Fruit fly (Drosophila melanogaster) whole organism, embryonic: Measurements from ENCODE around the gene Iris.

ENCODE experiments used
- Abd-B ChIP-seq: fragments of 200-800 bp; sonication (Bioruptor generic); optimal IDR thresholded peaks from 2 replicates; lab custom pipeline; 2018; ENCODE audit warnings: missing biosample characterization, mild to moderate bottlenecking, missing genetic modification characterization, moderate library complexity
- Atf-2 ChIP-seq: fragments of 200-800 bp; sonication (Bioruptor generic); optimal IDR thresholded peaks from 2 replicates; lab custom pipeline; 2016; ENCODE audit warnings: missing biosample characterization, missing genetic modification characterization
- Awh ChIP-seq: fragments of 200-800 bp; sonication (Bioruptor generic); IDR thresholded peaks from 2 replicates; pipeline ENCODE4, ENCODE4 v1.3.6; 2022; ENCODE audit warnings: missing biosample characterization, missing genetic modification characterization
- B-H1 ChIP-seq: fragments of 200-800 bp; sonication (Bioruptor generic); IDR thresholded peaks from 3 replicates; pipeline ENCODE4 v1.3.6; 2022; ENCODE audit warnings: missing biosample characterization, missing genetic modification characterization
- BEAF-32 ChIP-seq: fragments of 200-800 bp; sonication (Bioruptor generic); optimal IDR thresholded peaks from 3 replicates; lab custom pipeline; 2017; ENCODE audit warnings: missing biosample characterization, missing genetic modification characterization, mild to moderate bottlenecking, moderate library complexity, missing genetic modification reagents
- CG11085 ChIP-seq: fragments of 200-800 bp; sonication (Bioruptor generic); IDR thresholded peaks from 2 replicates; pipeline ENCODE4 v1.3.6; 2022; ENCODE audit warnings: missing biosample characterization, missing genetic modification characterization
- CG11504 ChIP-seq: fragments of 200-800 bp; sonication (Bioruptor generic); optimal IDR thresholded peaks from 3 replicates; lab custom pipeline; 2019; ENCODE audit warnings: missing biosample characterization, mild to moderate bottlenecking, missing genetic modification characterization, moderate library complexity
- CG12659 ChIP-seq: fragments of 200-800 bp; sonication (Bioruptor generic); optimal IDR thresholded peaks from 3 replicates; lab custom pipeline; 2017; ENCODE audit warnings: mild to moderate bottlenecking, missing biosample characterization, missing genetic modification reagents, missing genetic modification characterization
- CG15011 ChIP-seq: fragments of 200-800 bp; sonication (Bioruptor generic); optimal IDR thresholded peaks from 3 replicates; lab custom pipeline; 2018; ENCODE audit warnings: missing biosample characterization, mild to moderate bottlenecking, missing genetic modification characterization
- CG16815 ChIP-seq: fragments of 200-800 bp; sonication (Bioruptor generic); optimal IDR thresholded peaks from 3 replicates; lab custom pipeline; 2017; ENCODE audit warnings: missing biosample characterization, mild to moderate bottlenecking, missing genetic modification characterization
- CG30403 ChIP-seq: fragments of 200-800 bp; sonication (Bioruptor generic); optimal IDR thresholded peaks from 3 replicates; lab custom pipeline; 2016; ENCODE audit warnings: missing biosample characterization, missing genetic modification characterization
- CG31224 ChIP-seq: fragments of 200-800 bp; sonication (Bioruptor generic); IDR thresholded peaks from 2 replicates; pipeline ENCODE4 v1.3.6; 2022; ENCODE audit warnings: missing biosample characterization, missing genetic modification characterization
- CG32767 ChIP-seq: fragments of 200-800 bp; sonication (Bioruptor generic); IDR thresholded peaks from 2 replicates; pipeline ENCODE4 v1.3.6; 2022; ENCODE audit warnings: missing biosample characterization, missing genetic modification characterization
- CG33213 ChIP-seq: fragments of 200-800 bp; sonication (Bioruptor generic); optimal IDR thresholded peaks from 3 replicates; lab custom pipeline; 2016; ENCODE audit warnings: missing biosample characterization, missing genetic modification characterization
- CG5180 ChIP-seq: fragments of 200-800 bp; sonication (Bioruptor generic); optimal IDR thresholded peaks from 3 replicates; lab custom pipeline; 2017; ENCODE audit warnings: missing biosample characterization, missing genetic modification characterization, mild to moderate bottlenecking, moderate library complexity, missing genetic modification reagents
- CG7357 ChIP-seq: fragments of 200-800 bp; sonication (Bioruptor generic); IDR thresholded peaks from 3 replicates; pipeline ENCODE4 v1.3.6; 2022; ENCODE audit warnings: missing biosample characterization, missing genetic modification characterization
- CG7372 ChIP-seq: fragments of 200-800 bp; sonication (Bioruptor generic); IDR thresholded peaks from 2 replicates; pipeline ENCODE4 v1.3.6; 2022; ENCODE audit warnings: missing biosample characterization, missing genetic modification characterization
- D19A ChIP-seq: fragments of 200-800 bp; optimal IDR thresholded peaks from 3 replicates; lab custom pipeline; 2019; ENCODE audit warnings: missing biosample characterization, mild to moderate bottlenecking, missing genetic modification characterization, moderate library complexity
- Dbx ChIP-seq: fragments of 200-800 bp; sonication (Bioruptor generic); IDR thresholded peaks from 3 replicates; pipeline ENCODE4 v1.3.6; 2022; ENCODE audit warnings: missing biosample characterization, missing genetic modification characterization
- Dek ChIP-seq: fragments of 200-800 bp; sonication (Bioruptor generic); optimal IDR thresholded peaks from 3 replicates; lab custom pipeline; 2019; ENCODE audit warnings: missing biosample characterization, mild to moderate bottlenecking, missing genetic modification characterization, moderate library complexity
- Doc3 ChIP-seq: fragments of 200-800 bp; sonication (Bioruptor generic); IDR thresholded peaks from 3 replicates; pipeline ENCODE4 v1.3.6; 2022; ENCODE audit warnings: missing biosample characterization, missing genetic modification characterization; ENCODE audit not compliant: partially characterized antibody
- Gug ChIP-seq: fragments of 200-800 bp; sonication (Bioruptor generic); IDR thresholded peaks from 4 replicates; pipeline ENCODE4 v1.3.6; 2022; ENCODE audit warnings: missing biosample characterization, missing genetic modification characterization
- HmgD ChIP-seq: fragments of 200-800 bp; sonication (Bioruptor generic); optimal IDR thresholded peaks from 3 replicates; lab custom pipeline; 2016; ENCODE audit warnings: missing biosample characterization, missing genetic modification characterization
- Hmr ChIP-seq: fragments of 200-800 bp; sonication (Bioruptor generic); optimal IDR thresholded peaks from 3 replicates; lab custom pipeline; 2017; ENCODE audit warnings: mild to moderate bottlenecking, missing biosample characterization, missing genetic modification reagents, missing genetic modification characterization
- Hsf ChIP-seq: fragments of 200-800 bp; sonication (Bioruptor generic); optimal IDR thresholded peaks from 3 replicates; lab custom pipeline; 2016; ENCODE audit warnings: missing biosample characterization, missing genetic modification characterization
- Lhr ChIP-seq: fragments of 200-800 bp; sonication (Bioruptor generic); optimal IDR thresholded peaks from 3 replicates; lab custom pipeline; 2017; ENCODE audit warnings: mild to moderate bottlenecking, missing biosample characterization, missing genetic modification reagents, missing genetic modification characterization
- Neu2 ChIP-seq: fragments of 200-800 bp; sonication (Bioruptor generic); optimal IDR thresholded peaks from 3 replicates; lab custom pipeline; 2016; ENCODE audit warnings: missing biosample characterization, missing genetic modification characterization, borderline replicate concordance
- Nf-YC ChIP-seq: fragments of 200-800 bp; optimal IDR thresholded peaks from 3 replicates; lab custom pipeline; 2019; ENCODE audit warnings: missing biosample characterization, mild to moderate bottlenecking, missing genetic modification characterization, moderate library complexity
- Ssrp ChIP-seq: fragments of 200-800 bp; sonication (Bioruptor generic); optimal IDR thresholded peaks from 2 replicates; lab custom pipeline; 2018; ENCODE audit warnings: missing biosample characterization, mild to moderate bottlenecking, missing genetic modification characterization, moderate library complexity
- Trl ChIP-seq, 3 experiments: fragments of >200 bp in 2 of 3; fragments of 200-800 bp in 1 of 3; sonication (Bioruptor generic) in 1 of 3; optimal IDR thresholded peaks; 2 replicates in 1 of 3; 3 replicates in 2 of 3; lab custom pipeline; 2016 to 2017; ENCODE audit warnings: missing biosample characterization in 1 of 3, missing genetic modification characterization in 1 of 3
- Xbp1 ChIP-seq: fragments of 200-800 bp; sonication (Bioruptor generic); optimal IDR thresholded peaks from 3 replicates; lab custom pipeline; 2016; ENCODE audit warnings: missing biosample characterization, mild to moderate bottlenecking, missing genetic modification characterization
- Xrp1 ChIP-seq: fragments of 200-800 bp; sonication (Bioruptor generic); IDR thresholded peaks from 2 replicates; pipeline ENCODE4 v1.3.6; 2022; ENCODE audit warnings: missing biosample characterization, missing genetic modification characterization
- abd-A ChIP-seq: fragments of 200-800 bp; sonication (Bioruptor generic); optimal IDR thresholded peaks from 3 replicates; lab custom pipeline; 2019; ENCODE audit warnings: missing biosample characterization, mild to moderate bottlenecking, missing genetic modification characterization, moderate library complexity
- bab2 ChIP-seq: fragments of 200-800 bp; sonication (Bioruptor generic); optimal IDR thresholded peaks from 2 replicates; lab custom pipeline; 2016; ENCODE audit warnings: missing biosample characterization, missing genetic modification characterization
- btn ChIP-seq: fragments of 200-800 bp; sonication (Bioruptor generic); optimal IDR thresholded peaks from 2 replicates; lab custom pipeline; 2016; ENCODE audit warnings: missing biosample characterization, missing genetic modification characterization
- chm ChIP-seq: fragments of 200-800 bp; sonication (Bioruptor generic); IDR thresholded peaks from 2 replicates; pipeline ENCODE4 v1.3.6; 2022; ENCODE audit warnings: missing biosample characterization, missing genetic modification characterization
- crol ChIP-seq: fragments of 200-800 bp; sonication (Bioruptor generic); IDR thresholded peaks from 2 replicates; pipeline ENCODE4 v1.3.6; 2022; ENCODE audit warnings: missing biosample characterization, missing genetic modification characterization
- danr ChIP-seq: fragments of 200-800 bp; sonication (Bioruptor generic); IDR thresholded peaks from 2 replicates; pipeline ENCODE4 v1.3.6; 2022; ENCODE audit warnings: missing biosample characterization, missing genetic modification characterization
- insv ChIP-seq, 2 experiments: fragments of 200-800 bp; sonication (Bioruptor generic); optimal IDR thresholded peaks; 3 replicates each; lab custom pipeline; 2016 to 2018; ENCODE audit warnings: missing biosample characterization in 2 of 2, missing genetic modification characterization in 2 of 2
- jigr1 ChIP-seq: fragments of 200-800 bp; sonication (Bioruptor generic); IDR thresholded peaks from 3 replicates; pipeline ENCODE4 v1.3.6; 2022; ENCODE audit warnings: missing biosample characterization, missing genetic modification characterization
- lab ChIP-seq: fragments of 200-800 bp; sonication (Bioruptor generic); optimal IDR thresholded peaks from 3 replicates; lab custom pipeline; 2017; ENCODE audit warnings: missing biosample characterization, missing genetic modification characterization, mild to moderate bottlenecking, moderate library complexity, missing genetic modification reagents
- mld ChIP-seq: fragments of 200-800 bp; sonication (Bioruptor generic); IDR thresholded peaks from 3 replicates; pipeline ENCODE4 v1.3.6; 2022; ENCODE audit warnings: missing biosample characterization, missing genetic modification characterization; ENCODE audit not compliant: partially characterized antibody
- peb ChIP-seq: fragments of 200-800 bp; sonication (Bioruptor generic); IDR thresholded peaks from 2 replicates; pipeline ENCODE4 v1.3.6; 2022; ENCODE audit warnings: missing biosample characterization, missing genetic modification characterization
- phol ChIP-seq: fragments of 200-800 bp; sonication (Bioruptor generic); optimal IDR thresholded peaks from 3 replicates; lab custom pipeline; 2018; ENCODE audit warnings: missing biosample characterization, mild to moderate bottlenecking, missing genetic modification characterization, moderate library complexity
- seq ChIP-seq: fragments of 200-800 bp; sonication (Bioruptor generic); IDR thresholded peaks from 2 replicates; pipeline ENCODE4 v1.3.6; 2022; ENCODE audit warnings: missing biosample characterization, missing genetic modification characterization
- tin ChIP-seq: fragments of 200-800 bp; sonication (Bioruptor generic); optimal IDR thresholded peaks from 3 replicates; lab custom pipeline; 2016; ENCODE audit warnings: missing biosample characterization, missing genetic modification characterization
- unpg ChIP-seq: fragments of 200-800 bp; sonication (Bioruptor generic); optimal IDR thresholded peaks from 3 replicates; lab custom pipeline; 2018; ENCODE audit warnings: missing biosample characterization, mild to moderate bottlenecking, missing genetic modification characterization, moderate library complexity
- wor ChIP-seq: fragments of 200-800 bp; sonication (Bioruptor generic); IDR thresholded peaks from 2 replicates; pipeline ENCODE4 v1.3.6; 2022; ENCODE audit warnings: missing biosample characterization, missing genetic modification characterization
- zfh2 ChIP-seq: fragments of 200-800 bp; sonication (Bioruptor generic); optimal IDR thresholded peaks from 2 replicates; lab custom pipeline; 2016; ENCODE audit warnings: missing biosample characterization, missing genetic modification characterization

The Iris gene

DNA sequence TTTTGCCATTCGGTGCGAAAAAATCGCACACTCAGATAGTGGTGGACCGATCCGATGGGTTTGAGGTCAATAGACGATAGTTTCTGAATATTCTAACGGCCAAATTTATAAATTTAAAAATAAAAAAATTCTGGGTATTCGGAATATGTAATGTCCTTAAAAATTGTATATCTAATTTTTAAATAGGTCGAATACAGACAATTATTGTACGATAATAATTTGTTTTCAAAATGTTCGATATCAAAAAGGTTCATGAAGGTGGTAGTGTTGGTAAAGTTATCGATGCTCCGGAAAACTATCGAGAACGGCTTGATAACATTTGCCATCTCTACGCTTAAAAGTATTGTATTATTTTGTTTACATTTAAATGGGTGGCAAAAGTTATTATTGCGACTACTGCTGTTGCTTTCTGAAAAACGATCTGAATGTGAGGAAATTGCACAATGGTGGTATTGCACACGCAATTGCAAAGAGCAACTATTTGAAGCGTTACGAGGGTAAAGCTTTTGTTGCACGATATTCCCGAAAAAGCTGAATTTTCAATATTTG is 36.0 kb upstream of the Iris start, which contains the start of the genes CG31922 and Plap (continued):
- TF ChIP-seq bab2 (peak; percentile 64), Dbx (GFP tag; lab: Robert Waterston, UW) (peak; percentile 76; the same call in 2 of the 3 replicates), CG12659 (peak; percentile 82), B-H1 (GFP tag; lab: Robert Waterston, UW) (no peak; the same call in 2 of the 3 replicates), tin (peak; percentile 76), Gug (GFP tag; lab: Robert Waterston, UW) (peak; percentile 64; the same call in 2 of the 4 replicates), Hmr (GFP tag; lab: Kevin White, UChicago) (no peak), seq (peak; percentile 32; the same call in 1 of the 2 replicates), unpg (GFP tag; lab: Kevin White, UChicago) (peak; percentile 61), Nf-YC (tag; lab: Kevin White, UChicago) (peak; percentile 72), CG30403 (GFP tag; lab: Kevin White, UChicago) (peak; percentile 87), abd-A (tag; lab: Kevin White, UChicago) (no peak), BEAF-32 (peak; percentile 97), chm (GFP tag; lab: Robert Waterston, UW) (no peak), insv (GFP tag; optimal IDR thresholded peaks at IDR 0.05; lab: Kevin White, UChicago) (peak in 1 of 2 experiments; percentile 35), CG31224 (GFP tag; lab: Robert Waterston, UW) (peak; percentile 33; the same call in 1 of the 2 replicates), CG16815 (peak; percentile 48), CG32767 (GFP tag; lab: Robert Waterston, UW) (peak; percentile 36; the same call in 1 of the 2 replicates), Ssrp (tag; lab: Kevin White, UChicago) (peak; percentile 59), Atf-2 (GFP tag; lab: Kevin White, UChicago) (peak; percentile 32), CG11504 (no peak), danr (GFP tag; lab: Robert Waterston, UW) (peak; percentile 26; the same call in 1 of the 2 replicates), Xbp1 (peak; percentile 73), Doc3 (GFP tag; lab: Robert Waterston, UW) (peak; percentile 94), CG15011 (no peak), jigr1 (GFP tag; lab: Robert Waterston, UW) (no peak), phol (tag; lab: Kevin White, UChicago) (peak; percentile 79), peb (GFP tag; lab: Robert Waterston, UW) (no peak), Abd-B (GFP tag; lab: Kevin White, UChicago) (peak; percentile 59), CG11085 (GFP tag; lab: Robert Waterston, UW) (0 out of 2 replicates have a peak, but pooled peaks have one; percentile 17), Hsf (GFP tag; lab: Kevin White, UChicago) (peak; percentile 74), CG7372 (GFP tag; lab: Robert Waterston, UW) (peak; percentile 54; the same call in 1 of the 2 replicates), wor (GFP tag; lab: Robert Waterston, UW) (no peak), lab (GFP tag; lab: Kevin White, UChicago) (no peak), zfh2 (peak; percentile 84), Awh (GFP tag; lab: Robert Waterston, UW) (peak; percentile 42; the same call in 1 of the 2 replicates), CG33213 (peak; percentile 57), Neu2 (no peak), Dek (tag; lab: Kevin White, UChicago) (peak; percentile 67), crol (GFP tag; lab: Robert Waterston, UW) (no peak), HmgD (no peak), Trl (optimal IDR thresholded peaks at IDR 0.05; lab: Kevin White, UChicago) (no peak), Trl (GFP tag; optimal IDR thresholded peaks at IDR 0.05; lab: Kevin White, UChicago) (peak; percentile 45), btn (GFP tag; lab: Kevin White, UChicago) (no peak), CG7357 (GFP tag; lab: Robert Waterston, UW) (no peak), Lhr (GFP tag; lab: Kevin White, UChicago) (peak; percentile 59), mld (GFP tag; lab: Robert Waterston, UW) (peak; percentile 82; the same call in 2 of the 3 replicates), Xrp1 (GFP tag; lab: Robert Waterston, UW) (peak; percentile 72), D19A (tag; lab: Kevin White, UChicago) (no peak), CG5180 (GFP tag; lab: Kevin White, UChicago) (no peak)
